Worm (Caenorhabditis elegans): ENCODE measurements around the gene F32H5.3.

- TF ChIP-seq unc-39 (tag; optimal IDR thresholded peaks at IDR 0.05) (no peak), unc-62 (GFP tag; optimal IDR thresholded peaks at IDR 0.05) (no peak), nhr-12 (tag; optimal IDR thresholded peaks at IDR 0.05) (no peak), sem-2 (GFP tag; optimal IDR thresholded peaks at IDR 0.05) (no peak), pha-4 (tag; optimal IDR thresholded peaks at IDR 0.05) (no peak), elt-3 (tag; optimal IDR thresholded peaks at IDR 0.05) (no peak), zip-8 (tag; optimal IDR thresholded peaks at IDR 0.05) (no peak), mep-1 (tag; optimal IDR thresholded peaks at IDR 0.05) (no peak), snpc-4 (tag; optimal IDR thresholded peaks at IDR 0.05) (no peak), nhr-237 (tag; optimal IDR thresholded peaks at IDR 0.05) (no peak), ceh-83 (GFP tag; optimal IDR thresholded peaks at IDR 0.05) (no peak)
Measured at ce11 chrV:13324933-13325760, 34.0 kb upstream of the F32H5.3 start, which contains the start of gene C50B6.7.

Measured in whole organism, mixed stage, embryonic.